Worm (Caenorhabditis elegans): ENCODE data around the gene F32D8.13.

Gene F32D8.13

DNA sequence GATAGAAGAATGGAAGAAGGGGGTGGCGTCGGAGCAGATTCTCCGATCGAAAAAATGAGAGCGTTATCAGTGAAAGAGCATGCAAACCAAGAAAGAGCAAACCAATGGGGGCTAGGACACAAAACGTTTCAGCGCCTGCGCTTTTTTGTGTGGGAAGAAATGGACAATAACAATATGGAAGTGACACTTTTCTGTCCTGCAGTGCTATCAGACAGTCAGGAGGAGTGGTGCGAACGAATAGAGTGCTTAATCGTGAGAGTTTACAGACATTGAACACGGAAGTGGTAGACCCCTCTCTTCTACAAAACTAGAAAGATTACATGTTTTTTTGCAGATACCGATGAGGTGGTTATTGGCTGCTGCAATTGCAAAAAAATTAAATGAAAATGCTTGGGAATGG lies 41.0 kb downstream of the F32D8.13 start (continued):
- TF ChIP-seq unc-62 (GFP tag; optimal IDR thresholded peaks at IDR 0.05) (peak; percentile 77), Y53G8AR.9 (GFP tag; conservative IDR thresholded peaks at IDR 0.05) (0 out of 2 replicates have a peak, but pooled peaks have one; percentile 48), atf-7 (tag; optimal IDR thresholded peaks at IDR 0.05) (peak; percentile 59)

DNA sequence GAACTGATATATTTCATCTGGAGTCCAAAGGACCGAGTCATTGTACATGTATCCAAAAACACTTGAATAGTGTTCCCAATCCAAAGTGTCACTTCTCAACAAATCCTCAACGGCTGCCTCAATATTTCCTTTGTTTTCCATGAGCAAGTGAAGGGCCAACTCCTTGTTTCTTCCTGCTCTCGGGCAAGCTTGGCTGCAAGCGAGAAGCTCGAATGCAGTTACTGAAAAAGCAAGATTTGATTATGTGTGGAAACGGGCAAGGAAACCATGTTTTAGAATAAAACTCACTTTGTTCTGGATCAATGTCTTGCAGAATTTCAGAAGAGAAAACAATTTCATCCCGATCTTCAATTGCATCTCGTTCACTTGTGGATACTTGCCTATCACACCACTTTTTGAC lies 42.1 kb downstream of the F32D8.13 start:
- TF ChIP-seq die-1 (tag; optimal IDR thresholded peaks at IDR 0.05) (no peak), him-1 (tag; optimal IDR thresholded peaks at IDR 0.05) (no peak)

DNA sequence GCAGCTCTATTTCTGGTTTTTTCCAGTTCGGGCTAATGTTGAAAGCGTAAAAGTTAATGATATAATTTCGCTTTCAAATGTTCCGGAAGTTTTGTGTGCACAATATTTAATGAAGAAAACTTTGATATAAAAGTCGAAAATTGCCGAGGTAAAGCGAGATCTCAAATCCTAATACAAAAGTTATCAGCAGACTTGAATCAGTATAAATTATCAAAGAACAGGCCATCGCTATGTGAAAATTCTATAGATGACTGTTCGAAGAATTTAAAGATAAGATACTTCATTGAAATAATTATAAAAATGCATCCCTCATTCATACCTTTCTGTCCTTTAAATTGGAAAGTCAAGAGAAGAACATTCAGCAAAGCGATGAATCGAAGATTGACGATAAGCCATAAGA lies 49.5 kb downstream of the F32D8.13 start, which contains the start of gene C29A12.6:
C29A12.6 (plus strand) TSS at position 301 of the 400 bp plus-strand sequence.
- TF ChIP-seq him-1 (tag; optimal IDR thresholded peaks at IDR 0.05) (no peak), hlh-12 (tag; optimal IDR thresholded peaks at IDR 0.05) (no peak), ccch-3 (GFP tag; optimal IDR thresholded peaks at IDR 0.05) (no peak), ZK185.1 (tag; optimal IDR thresholded peaks at IDR 0.05; ENCODE audit: poor library complexity, severe bottlenecking) (no peak), lin-40 (tag; optimal IDR thresholded peaks at IDR 0.05) (no peak), nfya-1 (tag; optimal IDR thresholded peaks at IDR 0.05; ENCODE audit: borderline replicate concordance, insufficient read depth) (no peak), F39B2.1 (GFP tag; IDR thresholded peaks at IDR 0.05) (no peak), ztf-26 (tag; optimal IDR thresholded peaks at IDR 0.05) (no peak), atf-7 (tag; optimal IDR thresholded peaks at IDR 0.05) (no peak), attf-3 (GFP tag; conservative IDR thresholded peaks at IDR 0.05) (no peak), ceh-91 (GFP tag; IDR thresholded peaks at IDR 0.05) (no peak), ceh-58 (GFP tag; IDR thresholded peaks at IDR 0.05) (no peak), sea-2 (GFP tag; IDR thresholded peaks at IDR 0.05) (no peak)

Measured in whole organism, young adult.